Fruit fly (Drosophila melanogaster) whole organism, embryonic: Measurements from ENCODE around the gene CG34398.

Experiments used
- ATbp ChIP-seq: fragments of 200-800 bp; sonication (Bioruptor generic); optimal IDR thresholded peaks from 2 replicates; lab custom pipeline; 2017; ENCODE audit warnings: missing biosample characterization, mild to moderate bottlenecking, missing genetic modification characterization, missing genetic modification reagents
- Aef1 ChIP-seq: fragments of 200-800 bp; sonication (Bioruptor generic); IDR thresholded peaks from 3 replicates; pipeline ENCODE4 v1.3.6; 2022; ENCODE audit warnings: missing biosample characterization, missing genetic modification characterization
- CG10147 ChIP-seq: fragments of 200-800 bp; sonication (Bioruptor generic); optimal IDR thresholded peaks from 2 replicates; lab custom pipeline; 2019; ENCODE audit warnings: missing biosample characterization, mild to moderate bottlenecking, missing genetic modification characterization, moderate library complexity
- CG10267 ChIP-seq: fragments of 200-800 bp; sonication (Bioruptor generic); optimal IDR thresholded peaks from 2 replicates; lab custom pipeline; 2018; ENCODE audit warnings: missing biosample characterization, mild to moderate bottlenecking, missing genetic modification characterization, moderate library complexity
- CG10543 ChIP-seq: fragments of 200-800 bp; sonication (Bioruptor generic); optimal IDR thresholded peaks from 3 replicates; lab custom pipeline; 2017; ENCODE audit warnings: missing biosample characterization, mild to moderate bottlenecking, missing genetic modification characterization, moderate library complexity
- CG11456 ChIP-seq: fragments of 200-800 bp; sonication (Bioruptor generic); IDR thresholded peaks from 3 replicates; pipeline ENCODE4 v1.3.6; 2022; ENCODE audit warnings: missing biosample characterization, missing genetic modification characterization
- CG13424 ChIP-seq: fragments of 200-800 bp; sonication (Bioruptor generic); optimal IDR thresholded peaks from 2 replicates; lab custom pipeline; 2019; ENCODE audit warnings: missing biosample characterization, mild to moderate bottlenecking, missing genetic modification characterization, moderate library complexity
- CG13894 ChIP-seq: fragments of 200-800 bp; sonication (Bioruptor generic); optimal IDR thresholded peaks from 3 replicates; lab custom pipeline; 2018; ENCODE audit warnings: missing biosample characterization, mild to moderate bottlenecking, missing genetic modification characterization, moderate library complexity
- CG14441 ChIP-seq: fragments of 200-800 bp; sonication (Bioruptor generic); IDR thresholded peaks from 2 replicates; pipeline ENCODE4 v1.3.6; 2022; ENCODE audit warnings: missing biosample characterization, missing genetic modification characterization
- CG15011 ChIP-seq: fragments of 200-800 bp; sonication (Bioruptor generic); optimal IDR thresholded peaks from 3 replicates; lab custom pipeline; 2018; ENCODE audit warnings: missing biosample characterization, mild to moderate bottlenecking, missing genetic modification characterization
- CG15073 ChIP-seq: fragments of 200-800 bp; sonication (Bioruptor generic); optimal IDR thresholded peaks from 2 replicates; lab custom pipeline; 2016; ENCODE audit warnings: missing biosample characterization, missing genetic modification characterization
- CG1529 ChIP-seq: fragments of 200-800 bp; sonication (Bioruptor generic); optimal IDR thresholded peaks from 3 replicates; lab custom pipeline; 2018; ENCODE audit warnings: missing biosample characterization, missing genetic modification characterization
- CG17385 ChIP-seq: fragments of 200-800 bp; sonication (Bioruptor generic); optimal IDR thresholded peaks from 3 replicates; lab custom pipeline; 2018; ENCODE audit warnings: missing biosample characterization, mild to moderate bottlenecking, missing genetic modification characterization
- CG17802 ChIP-seq: fragments of 200-800 bp; sonication (Bioruptor generic); optimal IDR thresholded peaks from 2 replicates; lab custom pipeline; 2018; ENCODE audit warnings: missing biosample characterization, mild to moderate bottlenecking, missing genetic modification characterization, moderate library complexity
- CG2120 ChIP-seq: fragments of 200-800 bp; sonication (Bioruptor generic); optimal IDR thresholded peaks from 3 replicates; lab custom pipeline; 2016; ENCODE audit warnings: missing biosample characterization, missing genetic modification characterization
- CG32772 ChIP-seq: fragments of 200-800 bp; sonication (Bioruptor generic); IDR thresholded peaks from 2 replicates; pipeline ENCODE4 v1.3.6; 2022; ENCODE audit warnings: missing biosample characterization, missing genetic modification characterization
- CG3281 ChIP-seq: fragments of 200-800 bp; sonication (Bioruptor generic); optimal IDR thresholded peaks from 3 replicates; lab custom pipeline; 2017; ENCODE audit warnings: missing biosample characterization, mild to moderate bottlenecking, missing genetic modification characterization
- CG34422 ChIP-seq: fragments of 200-800 bp; sonication (Bioruptor generic); IDR thresholded peaks from 3 replicates; pipeline ENCODE4 v1.3.6; 2022; ENCODE audit warnings: missing biosample characterization, missing genetic modification characterization
- CG7745 ChIP-seq: fragments of 200-800 bp; sonication (Bioruptor generic); optimal IDR thresholded peaks from 2 replicates; lab custom pipeline; 2018; ENCODE audit warnings: missing biosample characterization, mild to moderate bottlenecking, missing genetic modification characterization, moderate library complexity
- CG8478 ChIP-seq: fragments of >200 bp; optimal IDR thresholded peaks from 2 replicates; lab custom pipeline; 2018
- CG9932 ChIP-seq: fragments of 200-800 bp; sonication (Bioruptor generic); IDR thresholded peaks from 2 replicates; pipeline ENCODE4 v1.3.6; 2022; ENCODE audit warnings: missing biosample characterization, missing genetic modification characterization
- Chrac-16 ChIP-seq: fragments of 200-800 bp; sonication (Bioruptor generic); optimal IDR thresholded peaks from 3 replicates; lab custom pipeline; 2016; ENCODE audit warnings: missing biosample characterization, missing genetic modification characterization
- D19B ChIP-seq: fragments of 200-800 bp; sonication (Bioruptor generic); optimal IDR thresholded peaks from 2 replicates; lab custom pipeline; 2017; ENCODE audit warnings: missing biosample characterization, mild to moderate bottlenecking, missing genetic modification characterization
- Fer2 ChIP-seq: fragments of 200-800 bp; sonication (Bioruptor generic); optimal IDR thresholded peaks from 2 replicates; lab custom pipeline; 2018; ENCODE audit warnings: missing biosample characterization, mild to moderate bottlenecking, missing genetic modification characterization, moderate library complexity
- MESR4 ChIP-seq: fragments of 200-800 bp; sonication (Bioruptor generic); optimal IDR thresholded peaks from 2 replicates; lab custom pipeline; 2018; ENCODE audit warnings: missing biosample characterization, mild to moderate bottlenecking, missing genetic modification characterization, moderate library complexity
- Med ChIP-seq: fragments of 200-800 bp; sonication (Bioruptor generic); peaks from one replicate; lab custom pipeline; 2016; ENCODE audit warnings: missing biosample characterization, missing genetic modification characterization, mild to moderate bottlenecking, inconsistent platforms, moderate library complexity
- Ptx1 ChIP-seq: fragments of 200-800 bp; sonication (Bioruptor generic); IDR thresholded peaks from 2 replicates; pipeline ENCODE4 v1.3.6; 2022; ENCODE audit warnings: missing biosample characterization, missing genetic modification characterization
- Ravus ChIP-seq: fragments of 200-800 bp; sonication (Bioruptor generic); IDR thresholded peaks from 2 replicates; pipeline ENCODE4 v1.3.6; 2022; ENCODE audit warnings: missing biosample characterization, missing genetic modification characterization
- ab ChIP-seq: fragments of 200-800 bp; sonication (Bioruptor generic); optimal IDR thresholded peaks from 2 replicates; lab custom pipeline; 2016; ENCODE audit warnings: missing biosample characterization, missing genetic modification characterization
- abd-A ChIP-seq: fragments of 200-800 bp; sonication (Bioruptor generic); optimal IDR thresholded peaks from 3 replicates; lab custom pipeline; 2019; ENCODE audit warnings: missing biosample characterization, mild to moderate bottlenecking, missing genetic modification characterization, moderate library complexity
- crp ChIP-seq, 2 experiments: fragments of 200-800 bp; sonication (Bioruptor generic); optimal IDR thresholded peaks; 2 replicates in 1 of 2; 3 replicates in 1 of 2; lab custom pipeline; 2017; ENCODE audit warnings: missing biosample characterization in 2 of 2, missing genetic modification characterization in 2 of 2, mild to moderate bottlenecking in 1 of 2, moderate library complexity in 1 of 2
- disco-r ChIP-seq: fragments of 200-800 bp; sonication (Bioruptor generic); optimal IDR thresholded peaks from 2 replicates; lab custom pipeline; 2016; ENCODE audit warnings: missing biosample characterization, missing genetic modification characterization
- dmrt11E ChIP-seq: fragments of 200-800 bp; sonication (Bioruptor generic); optimal IDR thresholded peaks from 3 replicates; lab custom pipeline; 2018; ENCODE audit warnings: missing biosample characterization, mild to moderate bottlenecking, missing genetic modification characterization, moderate library complexity
- ems ChIP-seq: fragments of 200-800 bp; sonication (Bioruptor generic); optimal IDR thresholded peaks from 3 replicates; lab custom pipeline; 2016; ENCODE audit warnings: missing biosample characterization, missing genetic modification characterization
- esg ChIP-seq: fragments of 200-800 bp; sonication (Bioruptor generic); conservative IDR thresholded peaks from 2 replicates; pipeline ENCODE4 v1.3.6; 2022; ENCODE audit warnings: missing biosample characterization, missing genetic modification characterization
- eyg ChIP-seq: fragments of 200-800 bp; sonication (Bioruptor generic); optimal IDR thresholded peaks from 3 replicates; lab custom pipeline; 2016; ENCODE audit warnings: missing biosample characterization, missing genetic modification characterization
- gsb ChIP-seq: fragments of 200-800 bp; sonication (Bioruptor generic); IDR thresholded peaks from 2 replicates; pipeline ENCODE4 v1.3.6; 2022; ENCODE audit warnings: missing biosample characterization, missing genetic modification characterization
- gsb-n ChIP-seq: fragments of 200-800 bp; sonication (Bioruptor generic); optimal IDR thresholded peaks from 3 replicates; lab custom pipeline; 2018; ENCODE audit warnings: missing biosample characterization, mild to moderate bottlenecking, missing genetic modification characterization
- ind ChIP-seq: fragments of 200-800 bp; sonication (Bioruptor generic); optimal IDR thresholded peaks from 3 replicates; lab custom pipeline; 2016; ENCODE audit warnings: missing biosample characterization, missing genetic modification characterization
- lmd ChIP-seq: fragments of 200-800 bp; sonication (Bioruptor generic); IDR thresholded peaks from 2 replicates; pipeline ENCODE4 v1.3.6; 2022; ENCODE audit warnings: missing biosample characterization, missing genetic modification characterization
- mirr ChIP-seq: fragments of 200-800 bp; sonication (Bioruptor generic); optimal IDR thresholded peaks from 3 replicates; lab custom pipeline; 2018; ENCODE audit warnings: missing biosample characterization, mild to moderate bottlenecking, missing genetic modification characterization
- odd ChIP-seq: fragments of 200-800 bp; sonication (Bioruptor generic); optimal IDR thresholded peaks from 2 replicates; lab custom pipeline; 2017; ENCODE audit warnings: missing biosample characterization, mild to moderate bottlenecking, missing genetic modification characterization
- pho ChIP-seq: fragments of 200-800 bp; sonication (Bioruptor generic); optimal IDR thresholded peaks from 2 replicates; lab custom pipeline; 2016; ENCODE audit warnings: missing biosample characterization, missing genetic modification characterization
- phol ChIP-seq: fragments of 200-800 bp; sonication (Bioruptor generic); optimal IDR thresholded peaks from 3 replicates; lab custom pipeline; 2018; ENCODE audit warnings: missing biosample characterization, mild to moderate bottlenecking, missing genetic modification characterization, moderate library complexity
- psq ChIP-seq: fragments of 200-800 bp; sonication (Bioruptor generic); optimal IDR thresholded peaks from 2 replicates; lab custom pipeline; 2017; ENCODE audit warnings: missing biosample characterization, missing genetic modification characterization
- pzg ChIP-seq: fragments of 200-800 bp; sonication (Bioruptor generic); optimal IDR thresholded peaks from 3 replicates; lab custom pipeline; 2018; ENCODE audit warnings: missing biosample characterization, mild to moderate bottlenecking, missing genetic modification characterization, moderate library complexity
- repo ChIP-seq: fragments of 200-800 bp; sonication (Bioruptor generic); optimal IDR thresholded peaks from 2 replicates; lab custom pipeline; 2016; ENCODE audit warnings: missing biosample characterization, missing genetic modification characterization
- ro ChIP-seq: fragments of 200-800 bp; sonication (Bioruptor generic); IDR thresholded peaks from 2 replicates; pipeline ENCODE4 v1.3.6; 2022; ENCODE audit warnings: missing biosample characterization, missing genetic modification characterization
- sd ChIP-seq: fragments of 200-800 bp; sonication (Bioruptor generic); optimal IDR thresholded peaks from 3 replicates; lab custom pipeline; 2018; ENCODE audit warnings: missing biosample characterization, mild to moderate bottlenecking, missing genetic modification characterization, moderate library complexity
- ttk ChIP-seq: fragments of 200-800 bp; sonication (Bioruptor generic); IDR thresholded peaks from 2 replicates; pipeline ENCODE4 v2.1.2; 2022; ENCODE audit warnings: missing biosample characterization, missing genetic modification characterization
- tup ChIP-seq: fragments of 200-800 bp; sonication (Bioruptor generic); optimal IDR thresholded peaks from 2 replicates; lab custom pipeline; 2016; ENCODE audit warnings: missing biosample characterization, mild to moderate bottlenecking, missing genetic modification characterization, moderate library complexity

Gene CG34398

dm6 chr2L:8879241-8879931 is 19.2 kb upstream of the CG34398 start (continued):
- TF ChIP-seq phol (tag; lab: Kevin White, UChicago) (no peak), CG17802 (tag; lab: Kevin White, UChicago) (no peak), CG8478 (lab: Kevin White, UChicago) (no peak), dmrt11E (tag; lab: Kevin White, UChicago) (no peak), ind (no peak), Ptx1 (GFP tag; lab: Robert Waterston, UW) (no peak), CG13894 (peak; percentile 8), mirr (GFP tag; lab: Kevin White, UChicago) (no peak), CG1529 (GFP tag; lab: Kevin White, UChicago) (no peak), CG34422 (GFP tag; lab: Robert Waterston, UW) (no peak), MESR4 (GFP tag; lab: Kevin White, UChicago) (no peak), Aef1 (GFP tag; lab: Robert Waterston, UW) (no peak), Ravus (GFP tag; lab: Robert Waterston, UW) (no peak), abd-A (tag; lab: Kevin White, UChicago) (peak; percentile 97), eyg (GFP tag; lab: Kevin White, UChicago) (no peak), crp (GFP tag; optimal IDR thresholded peaks at IDR 0.05; lab: Kevin White, UChicago) (no peak), CG10267 (tag; lab: Kevin White, UChicago) (no peak), CG10147 (GFP tag; lab: Kevin White, UChicago) (no peak), repo (GFP tag; lab: Kevin White, UChicago) (no peak), pzg (no peak), ems (GFP tag; lab: Kevin White, UChicago) (no peak), CG32772 (GFP tag; lab: Robert Waterston, UW) (no peak), D19B (GFP tag; lab: Kevin White, UChicago) (peak; percentile 36), CG7745 (tag; lab: Kevin White, UChicago) (no peak), CG11456 (GFP tag; lab: Robert Waterston, UW) (0 out of 3 replicates have a peak, but pooled peaks have one; percentile 35), CG10543 (GFP tag; lab: Kevin White, UChicago) (no peak), CG15011 (GFP tag; lab: Kevin White, UChicago) (no peak), Fer2 (no peak), Chrac-16 (no peak), CG9932 (peak; percentile 67), gsb-n (peak; percentile 26), CG17385 (GFP tag; lab: Kevin White, UChicago) (no peak), disco-r (GFP tag; lab: Kevin White, UChicago) (no peak), odd (GFP tag; lab: Kevin White, UChicago) (no peak), ab (GFP tag; lab: Kevin White, UChicago) (no peak), gsb (GFP tag; lab: Robert Waterston, UW) (no peak), CG2120 (GFP tag; lab: Kevin White, UChicago) (peak; percentile 14), lmd (GFP tag; lab: Robert Waterston, UW) (no peak), CG15073 (GFP tag; lab: Kevin White, UChicago) (no peak), ro (GFP tag; lab: Robert Waterston, UW) (no peak), sd (peak; percentile 45), pho (GFP tag; lab: Kevin White, UChicago) (no peak), CG3281 (no peak), Med (GFP tag; lab: Kevin White, UChicago) (peak; percentile 78), ATbp (no peak), tup (GFP tag; lab: Kevin White, UChicago) (no peak), CG14441 (GFP tag; lab: Robert Waterston, UW) (no peak), psq (no peak), ttk (GFP tag; lab: Robert Waterston, UW) (no peak), CG13424 (no peak), esg (0 out of 2 replicates have a peak, but pooled peaks have one; percentile 11)
